Worm (Caenorhabditis elegans) whole organism, L3 larva: ENCODE data around the gene rmd-1.

ENCODE experiments used
- R02D3.7 ChIP-seq: fragments of 150-350 bp; optimal IDR thresholded peaks from 2 replicates; lab custom pipeline; 2014; ENCODE audit warnings: missing biosample characterization, missing genetic modification characterization
- aly-2 ChIP-seq: fragments of 150-350 bp; optimal IDR thresholded peaks from 2 replicates; lab custom pipeline; 2014; ENCODE audit warnings: missing biosample characterization, missing genetic modification characterization
- egl-27 ChIP-seq: sonication (generic microtip); optimal IDR thresholded peaks from 4 replicates; lab custom pipeline; 2017; ENCODE audit warnings: missing biosample characterization, missing genetic modification reagents, missing genetic modification characterization
- elt-3 ChIP-seq, 3 experiments: fragments of 150-350 bp in 1 of 3; sonication (generic microtip) in 2 of 3; optimal IDR thresholded peaks; 2 replicates in 2 of 3; 4 replicates in 1 of 3; lab custom pipeline; 2014 to 2017; ENCODE audit warnings: missing biosample characterization in 3 of 3, missing genetic modification characterization in 3 of 3
- lin-15B ChIP-seq: fragments of 150-350 bp; optimal IDR thresholded peaks from 2 replicates; lab custom pipeline; 2014; ENCODE audit warnings: missing biosample characterization, missing genetic modification characterization
- nhr-76 ChIP-seq: fragments of 150-350 bp; sonication (generic microtip); optimal IDR thresholded peaks from 5 replicates; lab custom pipeline; 2014; ENCODE audit warnings: missing biosample characterization, missing genetic modification characterization
- nhr-77 ChIP-seq: fragments of 150-350 bp; optimal IDR thresholded peaks from 2 replicates; lab custom pipeline; 2014; ENCODE audit warnings: missing biosample characterization, missing genetic modification characterization
- pha-4 ChIP-seq: fragments of 150-350 bp; optimal IDR thresholded peaks from 2 replicates; lab custom pipeline; 2014; ENCODE audit warnings: missing biosample characterization, missing genetic modification reagents, missing genetic modification characterization
- pqm-1 ChIP-seq: fragments of 150-350 bp; optimal IDR thresholded peaks from 2 replicates; lab custom pipeline; 2017; ENCODE audit warnings: missing biosample characterization, missing genetic modification characterization, inconsistent platforms
- unc-62 ChIP-seq: fragments of 150-350 bp; sonication (generic microtip); optimal IDR thresholded peaks from 4 replicates; lab custom pipeline; 2014; ENCODE audit warnings: missing biosample characterization, missing genetic modification reagents, missing genetic modification characterization

DNA sequence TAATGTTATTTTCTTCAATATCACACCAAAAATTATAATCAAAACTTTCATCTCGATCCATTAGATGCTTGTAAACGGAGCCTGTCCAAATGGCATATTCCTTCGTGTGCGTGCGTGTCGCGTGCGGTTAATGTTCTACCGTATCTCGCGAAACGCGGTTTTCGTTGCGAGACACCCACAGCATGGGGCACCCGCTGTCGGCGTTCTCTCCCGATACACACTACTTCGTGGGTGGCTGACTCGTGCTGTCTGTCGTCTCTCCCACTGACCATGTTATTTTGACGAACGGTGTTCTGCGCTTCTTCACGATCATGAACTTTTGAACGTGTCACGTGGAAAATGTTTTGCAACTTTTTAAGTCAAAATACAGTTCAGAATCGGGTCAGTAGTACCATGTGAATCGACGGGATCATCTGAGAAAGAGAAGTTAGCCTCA lies 6.6 kb downstream of the rmd-1 start:
- TF ChIP-seq nhr-77 (peak; percentile 77), elt-3 (tag; optimal IDR thresholded peaks at IDR 0.05; lab: Kevin White, UChicago) (peak in 2 of 3 experiments; percentile 29 to 88), aly-2 (tag; lab: Kevin White, UChicago) (peak; percentile 90), egl-27 (tag; lab: Kevin White, UChicago) (peak; percentile 78), pqm-1 (tag; lab: Kevin White, UChicago) (peak; percentile 93), lin-15B (peak; percentile 95), nhr-76 (peak; percentile 37), unc-62 (GFP tag; lab: Kevin White, UChicago) (peak; percentile 86), R02D3.7 (tag; lab: Kevin White, UChicago) (peak; percentile 90), pha-4 (tag; lab: Kevin White, UChicago) (peak; percentile 98)
